Worm (Caenorhabditis elegans) whole organism, L1 larva: Measurements from ENCODE around the gene che-11.

Experiments
- C34B4.2 ChIP-seq: sonication (generic microtip); optimal IDR thresholded peaks from 2 replicates; lab custom pipeline; 2017; ENCODE audit warnings: mild to moderate bottlenecking, missing genetic modification characterization, missing compliant biosample characterization
- F16B12.6 ChIP-seq: fragments of 150-350 bp; optimal IDR thresholded peaks from 2 replicates; lab custom pipeline; 2014; ENCODE audit warnings: missing biosample characterization, missing genetic modification characterization
- Y116A8C.19 ChIP-seq: sonication (generic microtip); optimal IDR thresholded peaks from 2 replicates; lab custom pipeline; 2016; ENCODE audit warnings: missing compliant biosample characterization, missing genetic modification characterization, borderline replicate concordance
- alr-1 ChIP-seq: fragments of 200-800 bp; sonication (Bioruptor generic); optimal IDR thresholded peaks from 2 replicates; lab custom pipeline; 2018; ENCODE audit warnings: borderline replicate concordance, mild to moderate bottlenecking, missing genetic modification characterization, missing compliant biosample characterization
- aly-2 ChIP-seq: fragments of 150-350 bp; optimal IDR thresholded peaks from 2 replicates; lab custom pipeline; 2014; ENCODE audit warnings: missing biosample characterization, missing genetic modification characterization
- blmp-1 ChIP-seq: fragments of 150-350 bp; optimal IDR thresholded peaks from 2 replicates; lab custom pipeline; 2014; ENCODE audit warnings: missing biosample characterization, missing genetic modification characterization
- ceh-63 ChIP-seq: fragments of 200-800 bp; sonication (Bioruptor generic); optimal IDR thresholded peaks from 2 replicates; lab custom pipeline; 2018; ENCODE audit warnings: mild to moderate bottlenecking, missing genetic modification characterization, missing compliant biosample characterization
- ceh-88 ChIP-seq: fragments of 200-800 bp; sonication (Bioruptor generic); IDR thresholded peaks from 2 replicates; pipeline ENCODE4 v1.3.6; 2022; ENCODE audit warnings: missing genetic modification characterization, missing compliant biosample characterization
- ceh-90 ChIP-seq: sonication (generic microtip); optimal IDR thresholded peaks from 2 replicates; lab custom pipeline; 2016; ENCODE audit warnings: missing genetic modification characterization, missing compliant biosample characterization
- ces-1 ChIP-seq: fragments of 150-350 bp; optimal IDR thresholded peaks from 2 replicates; lab custom pipeline; 2014; ENCODE audit warnings: missing biosample characterization, missing genetic modification reagents, missing genetic modification characterization
- dpl-1 ChIP-seq, 3 experiments: fragments of 150-350 bp in 2 of 3; sonication (generic microtip) in 1 of 3; optimal IDR thresholded peaks; 2 replicates each; lab custom pipeline; 2014 to 2017; ENCODE audit warnings: missing biosample characterization in 3 of 3, missing genetic modification characterization in 3 of 3, missing genetic modification reagents in 3 of 3
- dsc-1 ChIP-seq: sonication (generic microtip); optimal IDR thresholded peaks from 2 replicates; lab custom pipeline; 2016; ENCODE audit warnings: mild to moderate bottlenecking, missing genetic modification characterization, missing compliant biosample characterization
- efl-1 ChIP-seq, 4 experiments: fragments of 150-350 bp; optimal IDR thresholded peaks in 3 of 4; peaks in 1 of 4; 1 replicate in 1 of 4; 2 replicates in 3 of 4; lab custom pipeline; 2014; ENCODE audit warnings: missing biosample characterization in 2 of 4, missing genetic modification characterization in 2 of 4, missing genetic modification reagents in 2 of 4
- efl-3 ChIP-seq: fragments of 200-800 bp; sonication (Bioruptor generic); optimal IDR thresholded peaks from 2 replicates; lab custom pipeline; 2018; ENCODE audit warnings: mild to moderate bottlenecking, missing genetic modification characterization, missing compliant biosample characterization
- egl-27 ChIP-seq, 2 experiments: fragments of 150-350 bp in 1 of 2; sonication (generic microtip); optimal IDR thresholded peaks; 3 replicates each; lab custom pipeline; 2017 to 2018; ENCODE audit warnings: missing biosample characterization in 2 of 2, missing genetic modification characterization in 2 of 2, missing genetic modification reagents in 2 of 2
- elt-2 ChIP-seq: sonication (generic microtip); optimal IDR thresholded peaks from 2 replicates; lab custom pipeline; 2016; ENCODE audit warnings: missing genetic modification characterization, mild to moderate bottlenecking, inconsistent platforms, missing compliant biosample characterization, missing genetic modification reagents
- elt-3 ChIP-seq, 6 experiments: fragments of 150-350 bp in 1 of 6; sonication (generic microtip); optimal IDR thresholded peaks; 2 replicates each; lab custom pipeline; 2017 to 2018; ENCODE audit warnings: missing biosample characterization in 6 of 6, missing genetic modification characterization in 6 of 6, inconsistent platforms in 1 of 6
- fkh-8 ChIP-seq: sonication (generic microtip); optimal IDR thresholded peaks from 2 replicates; lab custom pipeline; 2016; ENCODE audit warnings: mild to moderate bottlenecking, missing genetic modification characterization, missing compliant biosample characterization
- fos-1 ChIP-seq: fragments of 150-350 bp; optimal IDR thresholded peaks from 2 replicates; lab custom pipeline; 2014; ENCODE audit warnings: missing biosample characterization, missing genetic modification characterization
- grh-1 ChIP-seq: fragments of 200-800 bp; sonication (Bioruptor generic); IDR thresholded peaks from 2 replicates; pipeline ENCODE4 v1.3.6; 2022; ENCODE audit warnings: missing genetic modification reagents, missing genetic modification characterization, missing compliant biosample characterization
- hlh-4 ChIP-seq: sonication (generic microtip); optimal IDR thresholded peaks from 2 replicates; lab custom pipeline; 2016; ENCODE audit warnings: mild to moderate bottlenecking, missing genetic modification characterization, missing compliant biosample characterization
- hpl-2 ChIP-seq: fragments of 150-350 bp; optimal IDR thresholded peaks from 2 replicates; lab custom pipeline; 2014; ENCODE audit warnings: missing biosample characterization, missing genetic modification reagents, missing genetic modification characterization
- jun-1 ChIP-seq: fragments of 150-350 bp; optimal IDR thresholded peaks from 2 replicates; lab custom pipeline; 2014; ENCODE audit warnings: missing biosample characterization, missing genetic modification reagents, missing genetic modification characterization
- lin-14 ChIP-seq: fragments of 200-800 bp; sonication (Bioruptor generic); optimal IDR thresholded peaks from 2 replicates; lab custom pipeline; 2018; ENCODE audit warnings: mild to moderate bottlenecking, missing genetic modification characterization, moderate library complexity, missing compliant biosample characterization
- lin-35 ChIP-seq, 2 experiments: fragments of 150-350 bp; optimal IDR thresholded peaks; 2 replicates each; lab custom pipeline; 2014; ENCODE audit warnings: missing biosample characterization in 2 of 2, missing genetic modification characterization in 2 of 2, missing genetic modification reagents in 2 of 2
- lin-39 ChIP-seq: fragments of 150-350 bp; optimal IDR thresholded peaks from 2 replicates; lab custom pipeline; 2014; ENCODE audit warnings: missing biosample characterization, missing genetic modification reagents, missing genetic modification characterization
- lir-3 ChIP-seq: sonication (generic microtip); optimal IDR thresholded peaks from 2 replicates; lab custom pipeline; 2016; ENCODE audit warnings: mild to moderate bottlenecking, missing genetic modification characterization, moderate library complexity, missing compliant biosample characterization; ENCODE audit not compliant: poor library complexity
- lsy-2 ChIP-seq, 2 experiments: fragments of 150-350 bp; optimal IDR thresholded peaks; 2 replicates each; lab custom pipeline; 2014; ENCODE audit warnings: missing biosample characterization in 2 of 2, missing genetic modification characterization in 2 of 2
- mdl-1 ChIP-seq, 2 experiments: fragments of 150-350 bp; optimal IDR thresholded peaks; 2 replicates each; lab custom pipeline; 2014 to 2017; ENCODE audit warnings: missing biosample characterization in 2 of 2, missing genetic modification characterization in 2 of 2, inconsistent platforms in 1 of 2
- nhr-28 ChIP-seq: fragments of 150-350 bp; optimal IDR thresholded peaks from 2 replicates; lab custom pipeline; 2014; ENCODE audit warnings: missing biosample characterization, missing genetic modification characterization
- nhr-71 ChIP-seq: sonication (generic microtip); optimal IDR thresholded peaks from 2 replicates; lab custom pipeline; 2016; ENCODE audit warnings: mild to moderate bottlenecking, missing genetic modification characterization, moderate library complexity, missing compliant biosample characterization
- nhr-77 ChIP-seq: fragments of 150-350 bp; optimal IDR thresholded peaks from 2 replicates; lab custom pipeline; 2014; ENCODE audit warnings: missing biosample characterization, missing genetic modification characterization
- nhr-84 ChIP-seq: sonication (generic microtip); optimal IDR thresholded peaks from 2 replicates; lab custom pipeline; 2017; ENCODE audit warnings: missing biosample characterization, missing genetic modification characterization
- nhr-85 ChIP-seq: sonication (generic microtip); peaks from one replicate; lab custom pipeline; 2016; ENCODE audit warnings: missing genetic modification characterization, inconsistent platforms, missing compliant biosample characterization
- pag-3 ChIP-seq: sonication (generic microtip); optimal IDR thresholded peaks from 2 replicates; lab custom pipeline; 2017; ENCODE audit warnings: missing genetic modification characterization, mild to moderate bottlenecking, missing compliant biosample characterization, antibody characterized with exemption, borderline replicate concordance; ENCODE audit not compliant: insufficient read depth
- pqm-1 ChIP-seq: sonication (generic microtip); optimal IDR thresholded peaks from 3 replicates; lab custom pipeline; 2017; ENCODE audit warnings: missing biosample characterization, missing genetic modification characterization
- rnt-1 ChIP-seq: sonication (generic microtip); optimal IDR thresholded peaks from 2 replicates; lab custom pipeline; 2016; ENCODE audit warnings: mild to moderate bottlenecking, missing genetic modification characterization, moderate library complexity, missing compliant biosample characterization
- skn-1 ChIP-seq: fragments of 150-350 bp; optimal IDR thresholded peaks from 2 replicates; lab custom pipeline; 2014; ENCODE audit warnings: missing biosample characterization, missing genetic modification characterization
- snpc-4 ChIP-seq: fragments of 150-350 bp; optimal IDR thresholded peaks from 2 replicates; lab custom pipeline; 2014; ENCODE audit warnings: missing biosample characterization, missing genetic modification characterization
- snu-23 ChIP-seq: sonication (generic microtip); optimal IDR thresholded peaks from 2 replicates; lab custom pipeline; 2016; ENCODE audit warnings: missing genetic modification characterization, missing compliant biosample characterization
- sptf-1 ChIP-seq: fragments of 150-350 bp; optimal IDR thresholded peaks from 2 replicates; lab custom pipeline; 2014; ENCODE audit warnings: missing biosample characterization, missing genetic modification characterization
- sup-37 ChIP-seq: fragments of 200-800 bp; sonication (Bioruptor generic); optimal IDR thresholded peaks from 2 replicates; lab custom pipeline; 2018; ENCODE audit warnings: mild to moderate bottlenecking, missing genetic modification characterization, missing compliant biosample characterization
- tbx-2 ChIP-seq: sonication (generic microtip); optimal IDR thresholded peaks from 2 replicates; lab custom pipeline; 2016; ENCODE audit warnings: missing genetic modification characterization, missing compliant biosample characterization
- unc-30 ChIP-seq: sonication (generic microtip); optimal IDR thresholded peaks from 2 replicates; lab custom pipeline; 2017; ENCODE audit warnings: missing biosample characterization, missing genetic modification characterization
- vab-15 ChIP-seq: sonication (generic microtip); optimal IDR thresholded peaks from 2 replicates; lab custom pipeline; 2017; ENCODE audit warnings: missing genotype, mild to moderate bottlenecking, missing genetic modification characterization, missing compliant biosample characterization
- zip-4 ChIP-seq: fragments of 200-800 bp; sonication (Bioruptor generic); optimal IDR thresholded peaks from 2 replicates; lab custom pipeline; 2018; ENCODE audit warnings: mild to moderate bottlenecking, missing genetic modification characterization, moderate library complexity, missing compliant biosample characterization
- ztf-11 ChIP-seq, 2 experiments: sonication (generic microtip); optimal IDR thresholded peaks; 2 replicates each; lab custom pipeline; 2016 to 2017; ENCODE audit warnings: missing genetic modification characterization in 2 of 2, missing biosample characterization in 1 of 2, missing compliant biosample characterization in 1 of 2
- ztf-4 ChIP-seq: fragments of 150-350 bp; optimal IDR thresholded peaks from 2 replicates; lab custom pipeline; 2014; ENCODE audit warnings: missing biosample characterization, missing genetic modification characterization

The che-11 gene

DNA sequence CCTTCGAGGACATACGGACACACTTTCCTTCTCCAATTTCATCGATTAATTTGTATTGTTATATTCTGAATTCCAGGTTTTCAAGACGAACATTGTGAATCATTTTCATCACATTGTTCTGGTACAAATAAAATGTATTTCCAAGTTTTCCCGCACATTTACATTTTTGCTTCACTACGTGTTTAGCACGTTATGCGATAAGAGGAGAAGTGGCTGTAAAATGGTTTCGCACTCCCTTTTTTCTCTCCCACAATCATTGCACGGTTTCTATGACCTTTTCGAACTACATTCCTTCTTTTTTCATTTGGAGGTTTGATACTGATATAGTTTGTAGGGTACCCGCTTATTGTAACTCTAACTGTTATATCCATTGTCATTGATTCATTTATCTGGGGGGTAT is 36.8 kb downstream of the che-11 start:
- peak; percentile 11 for TF ChIP-seq elt-2 (tag; lab: Kevin White, UChicago)
- TF ChIP-seq ces-1 (GFP tag; lab: Kevin White, UChicago): no peak
- TF ChIP-seq lin-14 (GFP tag; lab: Kevin White, UChicago): peak; percentile 27
- TF ChIP-seq nhr-85 (tag; lab: Kevin White, UChicago): peak; percentile 28

DNA sequence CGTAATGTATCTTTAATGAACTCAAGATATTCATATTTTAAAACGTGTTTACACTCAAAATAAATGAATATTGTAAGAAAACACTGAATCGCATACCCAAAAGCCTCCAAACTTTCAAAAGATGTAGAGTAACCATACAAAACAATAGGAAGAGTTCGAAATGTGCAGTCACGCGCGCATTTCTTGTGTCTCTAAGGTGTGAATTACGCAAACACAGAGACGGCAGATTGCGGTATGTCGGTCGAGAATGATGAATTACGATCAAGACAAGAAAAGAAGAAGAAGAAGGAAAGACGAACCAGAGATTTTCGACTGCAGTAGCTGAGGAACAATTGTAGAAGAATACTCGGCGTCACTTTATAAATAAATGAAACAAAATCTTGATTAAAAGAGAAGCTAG is 39.1 kb downstream of the che-11 start, which contains the start of gene lhpp-1:
lhpp-1 (minus strand) TSS at position 354 of the 400 bp plus-strand sequence.
- no peak for TF ChIP-seq C34B4.2 (tag; lab: Kevin White, UChicago)
- no peak for TF ChIP-seq unc-30 (tag; lab: Kevin White, UChicago)
- no peak for TF ChIP-seq jun-1
- TF ChIP-seq snpc-4 (tag; lab: Kevin White, UChicago): no peak
- TF ChIP-seq egl-27 (tag; optimal IDR thresholded peaks at IDR 0.05; lab: Kevin White, UChicago): no peak
- TF ChIP-seq mdl-1 (tag; optimal IDR thresholded peaks at IDR 0.05; lab: Kevin White, UChicago): peak in 1 of 2 experiments; percentile 14
- TF ChIP-seq dsc-1 (tag; lab: Kevin White, UChicago): no peak
- TF ChIP-seq pqm-1 (tag; lab: Kevin White, UChicago): no peak
- peak in 1 of 2 experiments; percentile 20 for TF ChIP-seq lsy-2 (tag; optimal IDR thresholded peaks at IDR 0.05; lab: Kevin White, UChicago)
- TF ChIP-seq ceh-88: no peak
- TF ChIP-seq Y116A8C.19 (tag; lab: Kevin White, UChicago): no peak
- no peak for TF ChIP-seq fkh-8
- no peak for TF ChIP-seq pag-3 (tag; lab: Kevin White, UChicago)
- no peak for TF ChIP-seq ceh-63
- TF ChIP-seq aly-2 (tag; lab: Kevin White, UChicago): no peak
- peak in 1 of 2 experiments; percentile 30 for TF ChIP-seq efl-1 (optimal IDR thresholded peaks at IDR 0.05; lab: Kevin White, UChicago)
- peak; percentile 34 to 93 for TF ChIP-seq efl-1 (GFP tag; optimal IDR thresholded peaks at IDR 0.05 in 1 of 2; lab: Kevin White, UChicago)
- TF ChIP-seq snu-23 (GFP tag; lab: Kevin White, UChicago): peak; percentile 6
- TF ChIP-seq hlh-4 (tag; lab: Kevin White, UChicago): no peak
- TF ChIP-seq lin-14 (GFP tag; lab: Kevin White, UChicago): peak; percentile 5
- no peak for TF ChIP-seq lir-3 (tag; lab: Kevin White, UChicago)
- TF ChIP-seq sptf-1 (tag; lab: Kevin White, UChicago): no peak
- no peak for TF ChIP-seq nhr-84 (tag; lab: Kevin White, UChicago)
- peak; percentile 2 for TF ChIP-seq skn-1 (tag; lab: Kevin White, UChicago)
- TF ChIP-seq lin-35 (GFP tag; optimal IDR thresholded peaks at IDR 0.05; lab: Kevin White, UChicago): peak; percentile 48 to 78
- no peak for TF ChIP-seq nhr-71 (tag; lab: Kevin White, UChicago)
- TF ChIP-seq blmp-1: peak; percentile 68
- TF ChIP-seq zip-4 (GFP tag; lab: Kevin White, UChicago): no peak
- TF ChIP-seq ceh-90 (tag; lab: Kevin White, UChicago): no peak
- no peak for TF ChIP-seq alr-1 (tag; lab: Kevin White, UChicago)
- no peak for TF ChIP-seq ztf-11 (tag; optimal IDR thresholded peaks at IDR 0.05; lab: Kevin White, UChicago)
- TF ChIP-seq hpl-2 (GFP tag; lab: Kevin White, UChicago): no peak
- TF ChIP-seq grh-1 (GFP tag; lab: Robert Waterston, UW): no peak
- peak; percentile 69 for TF ChIP-seq F16B12.6 (tag; lab: Kevin White, UChicago)
- no peak for TF ChIP-seq efl-3
- no peak for TF ChIP-seq nhr-77
- TF ChIP-seq fos-1 (tag; lab: Kevin White, UChicago): no peak
- TF ChIP-seq lin-39: no peak
- no peak for TF ChIP-seq tbx-2 (tag; lab: Kevin White, UChicago)
- no peak for TF ChIP-seq sup-37 (GFP tag; lab: Kevin White, UChicago)
- peak; percentile 80 for TF ChIP-seq nhr-85 (tag; lab: Kevin White, UChicago)
- TF ChIP-seq nhr-28: no peak
- TF ChIP-seq dpl-1 (GFP tag; optimal IDR thresholded peaks at IDR 0.05; lab: Kevin White, UChicago): peak; percentile 20 to 61 (median 55)
- no peak for TF ChIP-seq vab-15 (tag; lab: Kevin White, UChicago)
- TF ChIP-seq rnt-1 (tag; lab: Kevin White, UChicago): peak; percentile 19
- peak in 1 of 6 experiments; percentile 12 for TF ChIP-seq elt-3 (tag; optimal IDR thresholded peaks at IDR 0.05; lab: Kevin White, UChicago)
- no peak for TF ChIP-seq ztf-4
